Worm (Caenorhabditis elegans) whole organism, L2 larva: ENCODE measurements around the gene R12A1.3.

Experiments used
- dmd-4 ChIP-seq: sonication (generic microtip); optimal IDR thresholded peaks from 2 replicates; lab custom pipeline; 2017; ENCODE audit warnings: missing biosample characterization, missing genetic modification characterization
- elt-3 ChIP-seq: sonication (generic microtip); optimal IDR thresholded peaks from 2 replicates; lab custom pipeline; 2017; ENCODE audit warnings: missing biosample characterization, missing genetic modification characterization
- gmeb-1 ChIP-seq: fragments of 150-350 bp; optimal IDR thresholded peaks from 2 replicates; lab custom pipeline; 2014; ENCODE audit warnings: missing biosample characterization, missing genetic modification characterization

- no peak for TF ChIP-seq dmd-4 (tag; lab: Kevin White, UChicago)
- TF ChIP-seq gmeb-1 (tag; lab: Kevin White, UChicago): no peak
- TF ChIP-seq elt-3 (tag; lab: Kevin White, UChicago): no peak
These were observed 37.3 kb downstream of the R12A1.3 start for ce11 chrV:1388247-1388646.
